Worm (Caenorhabditis elegans): ENCODE measurements around the gene mrpl-39.
A peak's percentile ranks its signal among the peaks of the same experiment; 100 is the strongest.

mrpl-39 gene

ce11 chrV:1821287-1821686 lies at the start of gene mrpl-39, which contains the start of gene gly-7:
mrpl-39 (plus strand) TSS chrV:1821579.
gly-7 (minus strand) TSS chrV:1821323.
- TF ChIP-seq F37D6.2 (tag; optimal IDR thresholded peaks at IDR 0.05) = no peak
- no peak for TF ChIP-seq zip-11 (GFP tag; IDR thresholded peaks at IDR 0.05)
- no peak for TF ChIP-seq Y75B8A.6 (GFP tag; IDR thresholded peaks at IDR 0.05)
- peak in 1 of 2 experiments; percentile 9 for TF ChIP-seq hif-1 (tag; optimal IDR thresholded peaks at IDR 0.05)
- TF ChIP-seq tag-97 (GFP tag; IDR thresholded peaks at IDR 0.05) = no peak
- no peak for TF ChIP-seq daf-16 (GFP tag; optimal IDR thresholded peaks at IDR 0.05)
- peak; percentile 26 for TF ChIP-seq daf-16 (tag; optimal IDR thresholded peaks at IDR 0.05)
- TF ChIP-seq lsy-2 (tag; optimal IDR thresholded peaks at IDR 0.05) = peak in 1 of 2 experiments; percentile 50
- no peak for TF ChIP-seq nhr-102 (tag; optimal IDR thresholded peaks at IDR 0.05)
- peak; percentile 45 for TF ChIP-seq dpl-1 (GFP tag; optimal IDR thresholded peaks at IDR 0.05)
- no peak for TF ChIP-seq F44E2.7 (GFP tag; IDR thresholded peaks at IDR 0.05)
- no peak for TF ChIP-seq ZK337.2 (GFP tag; IDR thresholded peaks at IDR 0.05)
- peak; percentile 11 for TF ChIP-seq mep-1 (tag; optimal IDR thresholded peaks at IDR 0.05)
- TF ChIP-seq nhr-6 (tag; optimal IDR thresholded peaks at IDR 0.05) = no peak
- peak; percentile 38; the same call in 1 of the 2 replicates for TF ChIP-seq lin-38 (GFP tag; IDR thresholded peaks at IDR 0.05)
- peak; percentile 97 for TF ChIP-seq lin-1 (GFP tag; IDR thresholded peaks at IDR 0.05)
- no peak for TF ChIP-seq skn-1 (tag; optimal IDR thresholded peaks at IDR 0.05)
- peak; percentile 76 for TF ChIP-seq mes-2 (tag; optimal IDR thresholded peaks at IDR 0.05; ENCODE audit: poor library complexity, severe bottlenecking)

ce11 chrV:1771727-1772126 lies 49.7 kb upstream of the mrpl-39 start, which contains the start of gene dhs-13:
dhs-13 (minus strand) TSS chrV:1771734.
- TF ChIP-seq nhr-48 (tag; optimal IDR thresholded peaks at IDR 0.05) (no peak), nhr-237 (tag; optimal IDR thresholded peaks at IDR 0.05) (no peak), ceh-44 (GFP tag; IDR thresholded peaks at IDR 0.05) (no peak), pqm-1 (tag; optimal IDR thresholded peaks at IDR 0.05) (peak; percentile 27), lin-1 (GFP tag; IDR thresholded peaks at IDR 0.05) (no peak), mdl-1 (tag; optimal IDR thresholded peaks at IDR 0.05) (peak in 1 of 2 experiments; percentile 14), ceh-32 (tag; optimal IDR thresholded peaks at IDR 0.05; ENCODE audit: poor library complexity) (no peak), hlh-11 (tag; optimal IDR thresholded peaks at IDR 0.05) (peak; percentile 83), php-3 (GFP tag; IDR thresholded peaks at IDR 0.05) (no peak), zag-1 (tag; optimal IDR thresholded peaks at IDR 0.05) (no peak), F37D6.2 (tag; optimal IDR thresholded peaks at IDR 0.05) (no peak), attf-4 (tag; optimal IDR thresholded peaks at IDR 0.05) (no peak), lin-13 (GFP tag; optimal IDR thresholded peaks at IDR 0.05) (no peak), nhr-42 (GFP tag; IDR thresholded peaks at IDR 0.05) (no peak), ces-1 (GFP tag; optimal IDR thresholded peaks at IDR 0.05) (no peak), T20F7.1 (GFP tag; optimal IDR thresholded peaks at IDR 0.05) (no peak), set-16 (GFP tag; IDR thresholded peaks at IDR 0.05) (no peak), nhr-11 (tag; optimal IDR thresholded peaks at IDR 0.05) (no peak), cey-2 (tag; optimal IDR thresholded peaks at IDR 0.05; ENCODE audit: borderline replicate concordance, insufficient read depth) (no peak), pha-4 (GFP tag; IDR thresholded peaks at IDR 0.05) (no peak), pha-4 (tag; optimal IDR thresholded peaks at IDR 0.05) (no peak), lir-3 (tag; optimal IDR thresholded peaks at IDR 0.05) (no peak), zfp-3 (GFP tag; conservative IDR thresholded peaks at IDR 0.05) (no peak), ceh-28 (tag; optimal IDR thresholded peaks at IDR 0.05) (no peak), nhr-76 (tag; optimal IDR thresholded peaks at IDR 0.05) (no peak), T26A8.4 (GFP tag; IDR thresholded peaks at IDR 0.05) (no peak), fkh-10 (GFP tag; optimal IDR thresholded peaks at IDR 0.05) (no peak), daf-19 (GFP tag; conservative IDR thresholded peaks at IDR 0.05) (no peak), nhr-111 (GFP tag; optimal IDR thresholded peaks at IDR 0.05) (no peak), snpc-1.2 (GFP tag; IDR thresholded peaks at IDR 0.05) (no peak), gei-8 (GFP tag; optimal IDR thresholded peaks at IDR 0.05) (no peak), ZK337.2 (GFP tag; IDR thresholded peaks at IDR 0.05) (no peak), daf-16 (GFP tag; optimal IDR thresholded peaks at IDR 0.05) (peak in 1 of 2 experiments; percentile 28), daf-16 (tag; optimal IDR thresholded peaks at IDR 0.05) (peak; percentile 4), Y105C5A.15 (GFP tag; IDR thresholded peaks at IDR 0.05) (no peak), hmg-1.1 (GFP tag; IDR thresholded peaks at IDR 0.05) (no peak), zip-11 (GFP tag; IDR thresholded peaks at IDR 0.05) (no peak), ceh-62 (tag; optimal IDR thresholded peaks at IDR 0.05) (no peak), nhr-6 (tag; optimal IDR thresholded peaks at IDR 0.05) (no peak)

Measured in whole organism, L4 larva.